Fruit fly (Drosophila melanogaster) whole organism, wandering third instar larva: ENCODE results near the gene GstT3.

Source experiments
- Abd-B ChIP-seq: fragments of >200 bp; optimal IDR thresholded peaks from 2 replicates; lab custom pipeline; 2017; ENCODE audit warnings: missing biosample characterization, missing genetic modification characterization
- CG32264 ChIP-seq: fragments of 200-800 bp; sonication (Bioruptor generic); optimal IDR thresholded peaks from 2 replicates; lab custom pipeline; 2016; ENCODE audit warnings: missing biosample characterization, missing genetic modification characterization
- CG9705 ChIP-seq: fragments of 200-800 bp; sonication (Bioruptor generic); optimal IDR thresholded peaks from 2 replicates; lab custom pipeline; 2018; ENCODE audit warnings: missing biosample characterization, mild to moderate bottlenecking, missing genetic modification characterization
- CrebA ChIP-seq: fragments of 200-800 bp; sonication (Bioruptor generic); optimal IDR thresholded peaks from 2 replicates; lab custom pipeline; 2016; ENCODE audit warnings: missing biosample characterization, mild to moderate bottlenecking, missing genetic modification characterization, borderline replicate concordance
- Dfd ChIP-seq: fragments of >200 bp; optimal IDR thresholded peaks from 2 replicates; lab custom pipeline; 2017; ENCODE audit warnings: missing biosample characterization, missing genetic modification characterization
- Dif ChIP-seq: fragments of 200-275, 200-300 bp; sonication (Bioruptor generic); optimal IDR thresholded peaks from 2 replicates; lab custom pipeline; 2018; ENCODE audit warnings: missing biosample characterization, missing genetic modification characterization; ENCODE audit not compliant: partially characterized antibody
- GATAd ChIP-seq: sonication (Bioruptor generic); optimal IDR thresholded peaks from 2 replicates; lab custom pipeline; 2016; ENCODE audit warnings: missing biosample characterization, missing genetic modification characterization
- HLH106 ChIP-seq: fragments of 200-800 bp; optimal IDR thresholded peaks from 3 replicates; lab custom pipeline; 2019; ENCODE audit warnings: missing biosample characterization, mild to moderate bottlenecking, missing genetic modification characterization, moderate library complexity
- Hnf4 ChIP-seq: fragments of 200-800 bp; sonication (Bioruptor generic); optimal IDR thresholded peaks from 2 replicates; lab custom pipeline; 2016; ENCODE audit warnings: missing biosample characterization, mild to moderate bottlenecking, missing genetic modification characterization
- Hr78 ChIP-seq: fragments of >200 bp; optimal IDR thresholded peaks from 2 replicates; lab custom pipeline; 2017; ENCODE audit warnings: missing biosample characterization, missing genetic modification characterization
- Hr83 ChIP-seq: fragments of 200-300 bp; sonication (Bioruptor generic); optimal IDR thresholded peaks from 2 replicates; lab custom pipeline; 2016; ENCODE audit warnings: missing biosample characterization, mild to moderate bottlenecking, missing genetic modification characterization, moderate library complexity; ENCODE audit not compliant: poor library complexity, severe bottlenecking
- Jra ChIP-seq: sonication (Bioruptor generic); optimal IDR thresholded peaks from 2 replicates; lab custom pipeline; 2016; ENCODE audit warnings: missing biosample characterization, missing genetic modification characterization
- Mio ChIP-seq: sonication (Bioruptor generic); optimal IDR thresholded peaks from 2 replicates; lab custom pipeline; 2016; ENCODE audit warnings: missing biosample characterization, missing genetic modification characterization
- Myc ChIP-seq: fragments of >200 bp; optimal IDR thresholded peaks from 2 replicates; lab custom pipeline; 2017
- N ChIP-seq: fragments of >200 bp; optimal IDR thresholded peaks from 2 replicates; lab custom pipeline; 2018; ENCODE audit warnings: missing biosample characterization, missing external identifiers, missing genetic modification characterization
- OdsH ChIP-seq: fragments of 200-800 bp; sonication (Bioruptor generic); optimal IDR thresholded peaks from 2 replicates; lab custom pipeline; 2016; ENCODE audit warnings: missing biosample characterization, mild to moderate bottlenecking, missing genetic modification characterization
- Rel ChIP-seq, 2 experiments: fragments of 200-800 bp; sonication (Bioruptor generic) in 1 of 2; optimal IDR thresholded peaks; 2 replicates in 1 of 2; 3 replicates in 1 of 2; lab custom pipeline; 2016 to 2019; ENCODE audit warnings: mild to moderate bottlenecking in 2 of 2, missing biosample characterization in 2 of 2, missing genetic modification characterization in 2 of 2, moderate library complexity in 1 of 2
- Sp1 ChIP-seq: fragments of 200-800 bp; sonication (Bioruptor generic); optimal IDR thresholded peaks from 3 replicates; lab custom pipeline; 2019; ENCODE audit warnings: missing biosample characterization, mild to moderate bottlenecking, missing genetic modification characterization, moderate library complexity
- Vsx2 ChIP-seq: fragments of 200-300, 225-300 bp; sonication (Bioruptor generic); optimal IDR thresholded peaks from 2 replicates; lab custom pipeline; 2018; ENCODE audit warnings: missing biosample characterization, missing genetic modification characterization; ENCODE audit not compliant: partially characterized antibody
- br ChIP-seq: fragments of 200-800 bp; sonication (Bioruptor generic); optimal IDR thresholded peaks from 2 replicates; lab custom pipeline; 2016; ENCODE audit warnings: missing biosample characterization, missing genetic modification characterization
- brk ChIP-seq: fragments of 200-800 bp; sonication (Bioruptor generic); optimal IDR thresholded peaks from 2 replicates; lab custom pipeline; 2016; ENCODE audit warnings: missing biosample characterization, mild to moderate bottlenecking, missing genetic modification characterization
- dl ChIP-seq, 2 experiments: fragments of 175-275, 200-275 bp in 1 of 2; fragments of 200-275 bp in 1 of 2; sonication (Bioruptor generic); optimal IDR thresholded peaks; lab custom pipeline; 2018; ENCODE audit warnings: mild to moderate bottlenecking in 2 of 2, missing biosample characterization in 2 of 2, missing genetic modification characterization in 2 of 2, moderate library complexity in 2 of 2; ENCODE audit not compliant: partially characterized antibody in 2 of 2, insufficient read depth in 1 of 2
- dmrt93B ChIP-seq: fragments of 200-800 bp; sonication (Bioruptor generic); optimal IDR thresholded peaks from 2 replicates; lab custom pipeline; 2018; ENCODE audit warnings: missing biosample characterization, mild to moderate bottlenecking, missing genetic modification characterization
- dsf ChIP-seq: sonication (Bioruptor generic); optimal IDR thresholded peaks from 2 replicates; lab custom pipeline; 2016; ENCODE audit warnings: missing biosample characterization, missing genetic modification characterization, borderline replicate concordance
- ey ChIP-seq: fragments of 200-800 bp; sonication (Bioruptor generic); optimal IDR thresholded peaks from 2 replicates; lab custom pipeline; 2016; ENCODE audit warnings: missing biosample characterization, missing genetic modification characterization
- foxo ChIP-seq, 2 experiments: fragments of 200-800 bp; sonication (Bioruptor generic); optimal IDR thresholded peaks; 2 replicates in 1 of 2; 3 replicates in 1 of 2; lab custom pipeline; 2016 to 2017; ENCODE audit warnings: missing biosample characterization in 2 of 2, missing genetic modification characterization in 2 of 2
- fru ChIP-seq: fragments of 200-800 bp; sonication (Bioruptor generic); optimal IDR thresholded peaks from 3 replicates; lab custom pipeline; 2016; ENCODE audit warnings: missing biosample characterization, mild to moderate bottlenecking, missing genetic modification characterization
- h ChIP-seq: fragments of 200-800 bp; sonication (Bioruptor generic); optimal IDR thresholded peaks from 3 replicates; lab custom pipeline; 2016; ENCODE audit warnings: missing biosample characterization, mild to moderate bottlenecking, missing genetic modification characterization
- jim ChIP-seq: fragments of 175-275, 200-325 bp; sonication (Bioruptor generic); optimal IDR thresholded peaks from 2 replicates; lab custom pipeline; 2016; ENCODE audit warnings: missing biosample characterization, mild to moderate bottlenecking, missing genetic modification characterization
- lola ChIP-seq: fragments of >200 bp; optimal IDR thresholded peaks from 2 replicates; lab custom pipeline; 2017; ENCODE audit warnings: missing biosample characterization, missing genetic modification characterization
- pan ChIP-seq: fragments of >200 bp; optimal IDR thresholded peaks from 2 replicates; lab custom pipeline; 2017
- psq ChIP-seq: fragments of 200-800 bp; sonication (Bioruptor generic); optimal IDR thresholded peaks from 3 replicates; lab custom pipeline; 2017; ENCODE audit warnings: missing biosample characterization, mild to moderate bottlenecking, missing genetic modification characterization, moderate library complexity
- rgr ChIP-seq: fragments of 200-800 bp; sonication (Bioruptor generic); optimal IDR thresholded peaks from 3 replicates; lab custom pipeline; 2016; ENCODE audit warnings: missing biosample characterization, mild to moderate bottlenecking, missing genetic modification characterization
- sage ChIP-seq: fragments of 200-800 bp; sonication (Bioruptor generic); optimal IDR thresholded peaks from 2 replicates; lab custom pipeline; 2016; ENCODE audit warnings: missing biosample characterization, mild to moderate bottlenecking, missing genetic modification characterization
- sv ChIP-seq: fragments of 200-800 bp; sonication (Bioruptor generic); optimal IDR thresholded peaks from 3 replicates; lab custom pipeline; 2016; ENCODE audit warnings: missing biosample characterization, missing genetic modification characterization
- tai ChIP-seq: sonication (Bioruptor generic); optimal IDR thresholded peaks from 2 replicates; lab custom pipeline; 2016; ENCODE audit warnings: missing biosample characterization, missing genetic modification characterization
- usp ChIP-seq: fragments of >200 bp; optimal IDR thresholded peaks from 2 replicates; lab custom pipeline; 2017; ENCODE audit warnings: missing biosample characterization, missing genetic modification characterization
- woc ChIP-seq: sonication (Bioruptor generic); optimal IDR thresholded peaks from 2 replicates; lab custom pipeline; 2016; ENCODE audit warnings: missing biosample characterization, mild to moderate bottlenecking, missing genetic modification characterization

Gene GstT3

DNA sequence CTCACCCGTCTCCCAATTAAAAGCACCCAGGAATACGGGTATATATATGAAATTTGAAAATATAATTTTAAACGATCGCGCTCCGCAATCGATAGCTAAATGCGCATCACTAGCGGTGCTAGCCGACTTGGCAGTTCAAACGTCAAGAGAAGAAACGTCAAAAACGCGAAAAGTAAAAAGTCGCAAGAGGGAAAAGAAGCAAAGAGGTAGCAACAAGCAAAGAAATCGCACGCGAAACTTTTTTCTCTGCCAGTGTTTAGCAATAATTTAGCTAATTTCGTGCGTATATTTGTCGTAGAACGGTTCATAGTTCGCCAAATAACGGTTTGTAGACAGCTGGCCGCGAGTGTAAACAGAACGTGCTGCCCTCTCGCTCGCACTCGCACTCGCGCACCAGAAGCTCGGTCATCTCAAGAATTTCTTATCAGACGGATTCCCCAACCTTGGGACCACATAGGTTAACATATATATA lies 44.2 kb downstream of the GstT3 start, which contains the start of gene CG1812:
Gene CG1812, plus strand, starts transcription at position 163 of the 472 bp plus-strand sequence.
- peak; percentile 77 for TF ChIP-seq woc (GFP tag; lab: Kevin White, UChicago)
- TF ChIP-seq Hr78 = no peak
- peak; percentile 64 for TF ChIP-seq sv (GFP tag; lab: Kevin White, UChicago)
- no peak for TF ChIP-seq pan (lab: Kevin White, UChicago)
- TF ChIP-seq sage = no peak
- no peak for TF ChIP-seq jim
- TF ChIP-seq CG9705 = no peak
- peak; percentile 31 for TF ChIP-seq tai (GFP tag; lab: Kevin White, UChicago)
- TF ChIP-seq HLH106 = peak; percentile 43
- TF ChIP-seq Mio (GFP tag; lab: Kevin White, UChicago) = no peak
- TF ChIP-seq rgr = peak; percentile 66
- no peak for TF ChIP-seq dl (GFP tag; optimal IDR thresholded peaks at IDR 0.05; lab: Kevin White, UChicago; ENCODE audit: insufficient read depth in 1 of 2, partially characterized antibody in 2 of 2)
- TF ChIP-seq br (GFP tag; lab: Kevin White, UChicago) = peak; percentile 47
- TF ChIP-seq Rel (GFP tag; optimal IDR thresholded peaks at IDR 0.05; lab: Kevin White, UChicago) = no peak
- peak; percentile 60 for TF ChIP-seq Rel (tag; optimal IDR thresholded peaks at IDR 0.05; lab: Kevin White, UChicago)
- TF ChIP-seq h (GFP tag; lab: Kevin White, UChicago) = peak; percentile 50
- no peak for TF ChIP-seq CrebA (GFP tag; lab: Kevin White, UChicago)
- TF ChIP-seq Hr83 = no peak
- TF ChIP-seq Sp1 (GFP tag; lab: Kevin White, UChicago) = peak; percentile 46
- TF ChIP-seq Dif (GFP tag; lab: Kevin White, UChicago) = no peak
- TF ChIP-seq Hnf4 (GFP tag; lab: Kevin White, UChicago) = peak; percentile 52
- peak; percentile 81 for TF ChIP-seq psq
- no peak for TF ChIP-seq brk (GFP tag; lab: Kevin White, UChicago)
- peak; percentile 90 for TF ChIP-seq Myc (lab: Kevin White, UChicago)
- no peak for TF ChIP-seq lola (GFP tag; lab: Kevin White, UChicago)
- no peak for TF ChIP-seq Dfd (GFP tag; lab: Kevin White, UChicago)
- TF ChIP-seq ey (GFP tag; lab: Kevin White, UChicago) = peak; percentile 55
- no peak for TF ChIP-seq N (GFP tag; lab: Kevin White, UChicago)
- TF ChIP-seq CG32264 = no peak
- TF ChIP-seq Abd-B (GFP tag; lab: Kevin White, UChicago) = no peak
- peak; percentile 28 for TF ChIP-seq Jra (GFP tag; lab: Kevin White, UChicago)
- no peak for TF ChIP-seq foxo (GFP tag; optimal IDR thresholded peaks at IDR 0.05; lab: Kevin White, UChicago)
- TF ChIP-seq OdsH (GFP tag; lab: Kevin White, UChicago) = peak; percentile 23
- TF ChIP-seq GATAd (GFP tag; lab: Kevin White, UChicago) = no peak

DNA sequence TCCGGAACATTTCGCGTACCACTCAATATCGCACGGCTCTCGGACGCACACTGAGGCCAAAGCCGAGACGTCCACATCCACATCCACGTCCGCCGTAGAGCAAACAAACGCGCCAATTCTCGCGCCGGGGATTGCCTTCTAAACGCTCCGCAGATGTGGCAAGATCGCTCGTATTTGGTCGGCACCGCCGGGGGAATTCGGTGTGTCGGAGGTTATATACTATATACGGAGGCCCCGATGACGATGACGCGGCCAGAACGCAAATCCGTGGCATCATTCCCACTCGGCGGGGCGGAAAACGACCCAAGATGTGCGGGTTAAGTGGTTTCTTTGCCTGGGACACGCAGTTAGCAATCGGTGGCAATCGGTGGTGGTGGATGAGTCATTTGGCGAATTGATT lies 51.0 kb downstream of the GstT3 start:
- TF ChIP-seq OdsH (GFP tag; lab: Kevin White, UChicago) (no peak), Dfd (GFP tag; lab: Kevin White, UChicago) (no peak), lola (GFP tag; lab: Kevin White, UChicago) (no peak), Vsx2 (GFP tag; lab: Kevin White, UChicago) (no peak), dsf (no peak), rgr (no peak)
- TF ChIP-seq, all 38 proteins: peak for 0

DNA sequence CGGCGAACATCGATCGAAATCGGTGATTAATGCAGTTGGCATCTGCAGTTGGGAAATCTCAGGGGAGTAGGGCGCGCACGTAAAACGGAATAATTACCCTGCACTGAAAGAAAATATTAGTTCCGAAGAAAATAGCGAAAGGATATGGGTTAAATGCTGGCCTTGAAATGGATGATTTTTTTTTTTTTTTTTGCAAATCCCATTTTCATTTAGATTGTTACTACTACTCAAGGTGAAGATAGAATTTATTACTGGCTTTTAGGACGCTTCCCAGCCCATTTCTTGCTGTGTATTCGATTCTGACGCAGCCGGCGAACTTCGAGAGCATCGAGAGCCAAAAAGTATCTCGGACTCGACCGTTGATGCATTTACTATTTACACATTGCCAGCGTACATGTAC lies 51.8 kb downstream of the GstT3 start:
- TF ChIP-seq Myc (lab: Kevin White, UChicago) (no peak), OdsH (GFP tag; lab: Kevin White, UChicago) (peak; percentile 68), Dfd (GFP tag; lab: Kevin White, UChicago) (no peak), jim (no peak), brk (GFP tag; lab: Kevin White, UChicago) (no peak), woc (GFP tag; lab: Kevin White, UChicago) (no peak), sage (no peak), Jra (GFP tag; lab: Kevin White, UChicago) (no peak), br (GFP tag; lab: Kevin White, UChicago) (peak; percentile 68), Abd-B (GFP tag; lab: Kevin White, UChicago) (no peak), ey (GFP tag; lab: Kevin White, UChicago) (peak; percentile 76), HLH106 (peak; percentile 20), dl (GFP tag; optimal IDR thresholded peaks at IDR 0.05; lab: Kevin White, UChicago; ENCODE audit: insufficient read depth in 1 of 2, partially characterized antibody in 2 of 2) (no peak), Mio (GFP tag; lab: Kevin White, UChicago) (no peak), lola (GFP tag; lab: Kevin White, UChicago) (no peak), Dif (GFP tag; lab: Kevin White, UChicago) (no peak), GATAd (GFP tag; lab: Kevin White, UChicago) (no peak), CG9705 (no peak), usp (GFP tag; lab: Kevin White, UChicago) (no peak), Vsx2 (GFP tag; lab: Kevin White, UChicago) (no peak), foxo (GFP tag; optimal IDR thresholded peaks at IDR 0.05; lab: Kevin White, UChicago) (peak in 1 of 2 experiments; percentile 72), CrebA (GFP tag; lab: Kevin White, UChicago) (no peak), h (GFP tag; lab: Kevin White, UChicago) (peak; percentile 60), dsf (no peak), fru (GFP tag; lab: Kevin White, UChicago) (peak; percentile 73), dmrt93B (GFP tag; lab: Kevin White, UChicago) (peak; percentile 18), sv (GFP tag; lab: Kevin White, UChicago) (no peak), psq (peak; percentile 43), Hr83 (no peak), rgr (peak; percentile 76), N (GFP tag; lab: Kevin White, UChicago) (no peak), pan (lab: Kevin White, UChicago) (no peak), Sp1 (GFP tag; lab: Kevin White, UChicago) (peak; percentile 42), tai (GFP tag; lab: Kevin White, UChicago) (peak; percentile 53), CG32264 (no peak), Rel (GFP tag; optimal IDR thresholded peaks at IDR 0.05; lab: Kevin White, UChicago) (no peak), Rel (tag; optimal IDR thresholded peaks at IDR 0.05; lab: Kevin White, UChicago) (no peak), Hr78 (no peak), Hnf4 (GFP tag; lab: Kevin White, UChicago) (peak; percentile 56)
